Worm (Caenorhabditis elegans): ENCODE measurements around the gene F07G11.4.
"Not testable (repeated sequence)": the region's sequence is repeated elsewhere in the genome, so short reads cannot be mapped to it uniquely, and the experiment has no call there.

DNA sequence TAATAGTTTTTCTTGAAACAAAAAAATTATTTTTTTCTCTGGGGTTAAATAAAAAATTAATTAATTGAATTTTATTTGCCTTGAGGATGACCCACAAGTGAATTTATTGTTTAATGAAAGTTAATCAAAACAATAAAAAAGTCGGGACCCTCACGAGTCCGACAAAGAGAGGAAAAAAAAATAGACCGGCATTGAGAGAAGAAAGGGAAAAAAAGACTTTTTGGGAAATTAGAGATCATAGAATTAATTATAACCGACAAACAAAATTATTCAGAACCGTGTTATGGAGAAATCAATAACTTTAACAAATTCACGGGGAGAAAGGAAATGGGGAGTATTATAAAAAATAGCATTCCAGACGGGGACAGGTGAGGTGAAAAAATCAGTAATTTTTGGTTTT, 42.0 kb upstream of the F07G11.4 start, which contains the start of gene F10G2.7:
- TF ChIP-seq hlh-6 (tag; optimal IDR thresholded peaks at IDR 0.05); pat-9 (tag; optimal IDR thresholded peaks at IDR 0.05); unc-42 (tag; optimal IDR thresholded peaks at IDR 0.05); fkh-10 (GFP tag; optimal IDR thresholded peaks at IDR 0.05); pha-4 (tag; optimal IDR thresholded peaks at IDR 0.05); unc-86 (tag; optimal IDR thresholded peaks at IDR 0.05); ceh-45 (GFP tag; IDR thresholded peaks at IDR 0.05); lin-11 (tag; optimal IDR thresholded peaks at IDR 0.05); ceh-24 (tag; optimal IDR thresholded peaks at IDR 0.05); elt-2 (tag; optimal IDR thresholded peaks at IDR 0.05); ama-1 (optimal IDR thresholded peaks at IDR 0.05); ref-2 (tag; optimal IDR thresholded peaks at IDR 0.05); hlh-15 (tag; optimal IDR thresholded peaks at IDR 0.05); ceh-31 (tag; optimal IDR thresholded peaks at IDR 0.05): not testable (repeated sequence)
